Worm (Caenorhabditis elegans): ENCODE data around the gene prmt-5.

ce11 chrIII:5183372-5183771 lies 47.0 kb upstream of the prmt-5 start:
- TF ChIP-seq pqm-1 (tag; optimal IDR thresholded peaks at IDR 0.05): no peak
- no peak for TF ChIP-seq dpl-1 (GFP tag; optimal IDR thresholded peaks at IDR 0.05)
- TF ChIP-seq nhr-77 (tag; optimal IDR thresholded peaks at IDR 0.05): no peak
- TF ChIP-seq daf-12 (tag; optimal IDR thresholded peaks at IDR 0.05): no peak
- TF ChIP-seq ceh-82 (tag; optimal IDR thresholded peaks at IDR 0.05): no peak
- no peak for TF ChIP-seq Y48G9A.11 (GFP tag; IDR thresholded peaks at IDR 0.05)
- TF ChIP-seq aly-2 (tag; optimal IDR thresholded peaks at IDR 0.05): no peak
- no peak for TF ChIP-seq sdz-12 (GFP tag; optimal IDR thresholded peaks at IDR 0.05)
- no peak for TF ChIP-seq saeg-2 (GFP tag; IDR thresholded peaks at IDR 0.05)
- TF ChIP-seq Y75B8A.6 (GFP tag; IDR thresholded peaks at IDR 0.05): no peak
- no peak for TF ChIP-seq D1046.2 (GFP tag; IDR thresholded peaks at IDR 0.05)
- no peak for TF ChIP-seq lin-13 (GFP tag; optimal IDR thresholded peaks at IDR 0.05)
- no peak for TF ChIP-seq pha-4 (GFP tag; IDR thresholded peaks at IDR 0.05)
- TF ChIP-seq pha-4 (tag; optimal IDR thresholded peaks at IDR 0.05): no peak
- TF ChIP-seq spr-3 (GFP tag; optimal IDR thresholded peaks at IDR 0.05): no peak
